Worm (Caenorhabditis elegans) whole organism, L4 larva: ENCODE results near the gene ZK697.1.

Experiments
- Y48G9A.11 ChIP-seq: fragments of 200-800 bp; sonication (Bioruptor generic); IDR thresholded peaks from 2 replicates; pipeline ENCODE4 v1.3.6; 2022; ENCODE audit warnings: missing genetic modification reagents, missing genetic modification characterization, missing compliant biosample characterization
- Y75B8A.6 ChIP-seq: fragments of 200-800 bp; sonication (Bioruptor generic); IDR thresholded peaks from 2 replicates; pipeline ENCODE4 v1.3.6; 2022; ENCODE audit warnings: missing genetic modification reagents, missing genetic modification characterization, missing compliant biosample characterization
- ZK337.2 ChIP-seq: fragments of 200-800 bp; sonication (Bioruptor generic); IDR thresholded peaks from 2 replicates; pipeline ENCODE4 v1.3.6; 2022; ENCODE audit warnings: missing genetic modification reagents, missing genetic modification characterization, missing compliant biosample characterization
- arid-1 ChIP-seq: fragments of 200-800 bp; sonication (Bioruptor generic); conservative IDR thresholded peaks from 2 replicates; pipeline ENCODE4 v1.3.6; 2022; ENCODE audit warnings: missing genetic modification reagents, missing genetic modification characterization, missing compliant biosample characterization
- ceh-20 ChIP-seq: fragments of 200-800 bp; sonication (Bioruptor generic); IDR thresholded peaks from 2 replicates; pipeline ENCODE4 v1.3.6; 2022; ENCODE audit warnings: missing genetic modification reagents, missing genetic modification characterization, missing compliant biosample characterization
- ceh-28 ChIP-seq: fragments of 150-350 bp; optimal IDR thresholded peaks from 2 replicates; lab custom pipeline; 2014; ENCODE audit warnings: missing biosample characterization, missing genetic modification reagents, missing genetic modification characterization
- ceh-32 ChIP-seq: sonication (generic microtip); optimal IDR thresholded peaks from 2 replicates; lab custom pipeline; 2016; ENCODE audit warnings: mild to moderate bottlenecking, missing genetic modification characterization, missing compliant biosample characterization; ENCODE audit not compliant: poor library complexity
- ceh-62 ChIP-seq: sonication (generic microtip); optimal IDR thresholded peaks from 2 replicates; lab custom pipeline; 2017; ENCODE audit warnings: missing biosample characterization, missing genetic modification characterization
- ces-1 ChIP-seq: fragments of 150-350 bp; sonication (generic microtip); optimal IDR thresholded peaks from 4 replicates; lab custom pipeline; 2014; ENCODE audit warnings: missing biosample characterization, missing genetic modification reagents, missing genetic modification characterization
- ctbp-1 ChIP-seq: fragments of 200-800 bp; sonication (Bioruptor generic); IDR thresholded peaks from 2 replicates; pipeline ENCODE4 v1.3.6; 2022; ENCODE audit warnings: missing genetic modification reagents, missing genetic modification characterization, missing compliant biosample characterization
- daf-16 ChIP-seq, 3 experiments: sonication (generic microtip); optimal IDR thresholded peaks; 2 replicates each; lab custom pipeline; 2016 to 2017; ENCODE audit warnings: missing genetic modification characterization in 3 of 3, missing genetic modification reagents in 3 of 3, mild to moderate bottlenecking in 2 of 3, missing compliant biosample characterization in 2 of 3, missing biosample characterization in 1 of 3, moderate library complexity in 1 of 3
- daf-19 ChIP-seq: fragments of 200-800 bp; sonication (Bioruptor generic); conservative IDR thresholded peaks from 2 replicates; pipeline ENCODE4 v1.3.6; 2022; ENCODE audit warnings: missing genetic modification characterization, missing compliant biosample characterization
- dmd-6 ChIP-seq: fragments of 200-800 bp; sonication (Bioruptor generic); IDR thresholded peaks from 2 replicates; pipeline ENCODE4 v1.3.6; 2022; ENCODE audit warnings: missing genetic modification reagents, missing genetic modification characterization, missing compliant biosample characterization
- dpl-1 ChIP-seq: fragments of 150-350 bp; optimal IDR thresholded peaks from 2 replicates; lab custom pipeline; 2014; ENCODE audit warnings: missing biosample characterization, missing genetic modification reagents, missing genetic modification characterization
- egl-27 ChIP-seq: sonication (generic microtip); optimal IDR thresholded peaks from 3 replicates; lab custom pipeline; 2017; ENCODE audit warnings: missing biosample characterization, missing genetic modification reagents, missing genetic modification characterization
- egl-43 ChIP-seq: fragments of 200-800 bp; sonication (Bioruptor generic); IDR thresholded peaks from 2 replicates; pipeline ENCODE4 v1.3.6; 2022; ENCODE audit warnings: missing genetic modification reagents, missing genetic modification characterization, missing compliant biosample characterization
- fkh-10 ChIP-seq: fragments of 150-350 bp; optimal IDR thresholded peaks from 2 replicates; lab custom pipeline; 2014; ENCODE audit warnings: missing biosample characterization, missing genetic modification reagents, missing genetic modification characterization
- gei-8 ChIP-seq: fragments of 200-800 bp; sonication (Bioruptor generic); optimal IDR thresholded peaks from 2 replicates; lab custom pipeline; 2018; ENCODE audit warnings: mild to moderate bottlenecking, missing genetic modification characterization, missing compliant biosample characterization
- lim-7 ChIP-seq: fragments of 200-800 bp; sonication (Bioruptor generic); IDR thresholded peaks from 2 replicates; pipeline ENCODE4 v1.3.6; 2022; ENCODE audit warnings: missing genetic modification characterization, missing compliant biosample characterization
- lin-13 ChIP-seq: fragments of 150-350 bp; optimal IDR thresholded peaks from 2 replicates; lab custom pipeline; 2014; ENCODE audit warnings: missing biosample characterization, missing genetic modification reagents, missing genetic modification characterization
- lin-29 ChIP-seq: fragments of 200-800 bp; sonication (Bioruptor generic); IDR thresholded peaks from 2 replicates; pipeline ENCODE4 v1.3.6; 2022; ENCODE audit warnings: missing genetic modification reagents, missing genetic modification characterization, missing compliant biosample characterization
- lin-39 ChIP-seq: fragments of 150-350 bp; optimal IDR thresholded peaks from 2 replicates; lab custom pipeline; 2014; ENCODE audit warnings: missing biosample characterization, missing genetic modification reagents, missing genetic modification characterization
- lsy-2 ChIP-seq, 2 experiments: fragments of 150-350 bp in 1 of 2; sonication (generic microtip) in 1 of 2; optimal IDR thresholded peaks; 2 replicates each; lab custom pipeline; 2014 to 2017; ENCODE audit warnings: missing biosample characterization in 2 of 2, missing genetic modification characterization in 2 of 2
- mdt-29 ChIP-seq: fragments of 200-800 bp; sonication (Bioruptor generic); IDR thresholded peaks from 2 replicates; pipeline ENCODE4 v1.3.6; 2022; ENCODE audit warnings: missing genetic modification reagents, missing genetic modification characterization, missing compliant biosample characterization
- mes-2 ChIP-seq: sonication (generic microtip); optimal IDR thresholded peaks from 2 replicates; lab custom pipeline; 2016; ENCODE audit warnings: missing genotype, mild to moderate bottlenecking, missing genetic modification characterization, missing compliant biosample characterization; ENCODE audit not compliant: poor library complexity, severe bottlenecking
- mxl-3 ChIP-seq: fragments of 200-800 bp; sonication (Bioruptor generic); optimal IDR thresholded peaks from 2 replicates; lab custom pipeline; 2018; ENCODE audit warnings: mild to moderate bottlenecking, missing genetic modification characterization, missing compliant biosample characterization
- nhr-10 ChIP-seq: fragments of 150-350 bp; optimal IDR thresholded peaks from 2 replicates; lab custom pipeline; 2014; ENCODE audit warnings: missing biosample characterization, missing genetic modification characterization
- nhr-111 ChIP-seq: fragments of 200-800 bp; sonication (Bioruptor generic); optimal IDR thresholded peaks from 2 replicates; lab custom pipeline; 2018; ENCODE audit warnings: mild to moderate bottlenecking, missing genetic modification characterization, missing compliant biosample characterization
- nhr-237 ChIP-seq: sonication (generic microtip); optimal IDR thresholded peaks from 2 replicates; lab custom pipeline; 2017; ENCODE audit warnings: missing biosample characterization, missing genetic modification characterization
- nhr-41 ChIP-seq: fragments of 200-800 bp; sonication (Bioruptor generic); IDR thresholded peaks from 2 replicates; pipeline ENCODE4 v1.3.6; 2022; ENCODE audit warnings: missing genetic modification reagents, missing genetic modification characterization, missing compliant biosample characterization
- nhr-48 ChIP-seq: sonication (generic microtip); optimal IDR thresholded peaks from 2 replicates; lab custom pipeline; 2016; ENCODE audit warnings: mild to moderate bottlenecking, missing genetic modification characterization, missing compliant biosample characterization
- rbr-2 ChIP-seq: sonication (generic microtip); optimal IDR thresholded peaks from 2 replicates; lab custom pipeline; 2016; ENCODE audit warnings: missing genotype, missing genetic modification characterization, missing compliant biosample characterization
- sdz-12 ChIP-seq: fragments of 200-800 bp; sonication (Bioruptor generic); optimal IDR thresholded peaks from 2 replicates; lab custom pipeline; 2018; ENCODE audit warnings: mild to moderate bottlenecking, missing genetic modification characterization, missing compliant biosample characterization
- set-16 ChIP-seq: fragments of 200-800 bp; sonication (Bioruptor generic); IDR thresholded peaks from 2 replicates; pipeline ENCODE4 v1.3.6; 2022; ENCODE audit warnings: missing genetic modification reagents, missing genetic modification characterization, missing compliant biosample characterization
- snpc-4 ChIP-seq: fragments of 150-350 bp; optimal IDR thresholded peaks from 2 replicates; lab custom pipeline; 2014; ENCODE audit warnings: missing biosample characterization, missing genetic modification characterization
- tag-97 ChIP-seq: fragments of 200-800 bp; sonication (Bioruptor generic); IDR thresholded peaks from 2 replicates; pipeline ENCODE4 v1.3.6; 2022; ENCODE audit warnings: missing genetic modification characterization, missing compliant biosample characterization
- unc-62 ChIP-seq, 3 experiments: fragments of 150-350 bp in 1 of 3; sonication (generic microtip); optimal IDR thresholded peaks in 2 of 3; peaks in 1 of 3; 1 replicate in 1 of 3; 2 replicates in 2 of 3; lab custom pipeline; 2014 to 2017; ENCODE audit warnings: missing biosample characterization in 3 of 3, missing genetic modification characterization in 3 of 3, missing genetic modification reagents in 3 of 3, missing genotype in 1 of 3
- zag-1 ChIP-seq: fragments of 150-350 bp; optimal IDR thresholded peaks from 2 replicates; lab custom pipeline; 2014; ENCODE audit warnings: missing biosample characterization, missing genetic modification characterization
- zip-11 ChIP-seq: fragments of 200-800 bp; sonication (Bioruptor generic); IDR thresholded peaks from 2 replicates; pipeline ENCODE4 v1.3.6; 2022; ENCODE audit warnings: missing genetic modification characterization, missing compliant biosample characterization
- ztf-11 ChIP-seq: fragments of 150-350 bp; optimal IDR thresholded peaks from 2 replicates; lab custom pipeline; 2014; ENCODE audit warnings: missing biosample characterization, missing genetic modification characterization
- ztf-7 ChIP-seq: fragments of 150-350 bp; optimal IDR thresholded peaks from 2 replicates; lab custom pipeline; 2014; ENCODE audit warnings: missing biosample characterization, missing genetic modification characterization

ZK697.1 gene

ce11 chrV:1752496-1752895, at the start of gene ZK697.1:
TSS of gene ZK697.1 (plus strand) at chrV:1752796.
- no peak for TF ChIP-seq daf-16 (GFP tag; optimal IDR thresholded peaks at IDR 0.05; lab: Kevin White, UChicago)
- no peak for TF ChIP-seq daf-16 (tag; optimal IDR thresholded peaks at IDR 0.05; lab: Kevin White, UChicago)
- no peak for TF ChIP-seq Y75B8A.6
- TF ChIP-seq Y48G9A.11 (GFP tag; lab: Robert Waterston, UW): no peak
- no peak for TF ChIP-seq ces-1 (GFP tag; lab: Kevin White, UChicago)
- no peak for TF ChIP-seq lim-7 (GFP tag; lab: Robert Waterston, UW)
- no peak for TF ChIP-seq lsy-2 (tag; optimal IDR thresholded peaks at IDR 0.05; lab: Kevin White, UChicago)
- TF ChIP-seq snpc-4 (tag; lab: Kevin White, UChicago): no peak
- TF ChIP-seq daf-19: no peak
- no peak for TF ChIP-seq nhr-48 (tag; lab: Kevin White, UChicago)
- TF ChIP-seq ceh-32 (tag; lab: Kevin White, UChicago): no peak
- no peak for TF ChIP-seq ZK337.2 (GFP tag; lab: Robert Waterston, UW)
- no peak for TF ChIP-seq ctbp-1 (GFP tag; lab: Robert Waterston, UW)
- TF ChIP-seq nhr-41: no peak
- no peak for TF ChIP-seq nhr-237 (tag; lab: Kevin White, UChicago)
- TF ChIP-seq zip-11 (GFP tag; lab: Robert Waterston, UW): no peak
- TF ChIP-seq, all 104 proteins: peak for 0

DNA sequence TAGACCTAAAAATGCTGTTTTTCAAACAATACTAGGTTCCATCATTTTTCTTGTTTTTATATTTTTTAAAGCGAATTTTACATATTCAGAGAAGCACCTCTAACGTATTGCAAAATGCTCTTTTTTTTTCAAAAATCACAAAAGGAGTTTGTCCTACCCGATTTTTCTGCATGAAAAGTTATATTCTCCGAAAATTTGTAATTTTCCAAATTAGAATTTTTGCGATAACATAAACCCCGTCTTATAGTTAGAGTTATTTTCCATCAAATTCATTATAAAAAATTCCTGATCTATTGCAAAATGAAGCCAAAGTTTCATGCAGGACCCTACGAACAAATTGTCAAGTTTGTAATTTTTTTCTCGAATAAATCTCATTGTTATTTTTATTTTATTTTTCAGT, 44.2 kb upstream of the ZK697.1 start, which contains the start of gene srw-99:
srw-99 (plus strand) TSS at position 301 of the 400 bp plus-strand sequence.
- no peak for TF ChIP-seq dmd-6 (GFP tag; lab: Robert Waterston, UW)
- TF ChIP-seq egl-43: no peak
- no peak for TF ChIP-seq Y75B8A.6
- no peak for TF ChIP-seq lin-13
- no peak for TF ChIP-seq mxl-3
- no peak for TF ChIP-seq ceh-62
- no peak for TF ChIP-seq arid-1 (GFP tag; lab: Robert Waterston, UW)
- TF ChIP-seq nhr-48 (tag; lab: Kevin White, UChicago): no peak
- TF ChIP-seq nhr-10 (tag; lab: Kevin White, UChicago): no peak

ce11 chrV:1710909-1711308, 41.7 kb upstream of the ZK697.1 start, which contains the start of gene srw-100:
TSS of gene srw-100 (plus strand) at chrV:1711209.
- TF ChIP-seq rbr-2 (tag; lab: Kevin White, UChicago): no peak
- TF ChIP-seq fkh-10: no peak
- TF ChIP-seq ztf-7 (tag; lab: Kevin White, UChicago): no peak
- no peak for TF ChIP-seq lin-29 (GFP tag; lab: Robert Waterston, UW)
- TF ChIP-seq egl-27 (tag; lab: Kevin White, UChicago): no peak
- no peak for TF ChIP-seq nhr-111 (GFP tag; lab: Kevin White, UChicago)
- no peak for TF ChIP-seq mes-2
- TF ChIP-seq ceh-20: no peak
- no peak for TF ChIP-seq tag-97 (GFP tag; lab: Robert Waterston, UW)
- no peak for TF ChIP-seq mdt-29 (GFP tag; lab: Robert Waterston, UW)
- no peak for TF ChIP-seq gei-8 (GFP tag; lab: Kevin White, UChicago)
- no peak for TF ChIP-seq lin-39 (tag; lab: Kevin White, UChicago)
- no peak for TF ChIP-seq set-16 (GFP tag; lab: Robert Waterston, UW)
- TF ChIP-seq ztf-11 (tag; lab: Kevin White, UChicago): no peak
- TF ChIP-seq sdz-12: no peak
- no peak for TF ChIP-seq unc-62 (GFP tag; optimal IDR thresholded peaks at IDR 0.05 in 1 of 2; lab: Kevin White, UChicago)
- TF ChIP-seq unc-62 (tag; optimal IDR thresholded peaks at IDR 0.05; lab: Kevin White, UChicago): no peak
- no peak for TF ChIP-seq dpl-1
- no peak for TF ChIP-seq zag-1 (tag; lab: Kevin White, UChicago)
- TF ChIP-seq ceh-28 (tag; lab: Kevin White, UChicago): no peak
